Comparison of ENCODE assay signal across 1 fruit fly cellular context in the genomic region with DNA sequence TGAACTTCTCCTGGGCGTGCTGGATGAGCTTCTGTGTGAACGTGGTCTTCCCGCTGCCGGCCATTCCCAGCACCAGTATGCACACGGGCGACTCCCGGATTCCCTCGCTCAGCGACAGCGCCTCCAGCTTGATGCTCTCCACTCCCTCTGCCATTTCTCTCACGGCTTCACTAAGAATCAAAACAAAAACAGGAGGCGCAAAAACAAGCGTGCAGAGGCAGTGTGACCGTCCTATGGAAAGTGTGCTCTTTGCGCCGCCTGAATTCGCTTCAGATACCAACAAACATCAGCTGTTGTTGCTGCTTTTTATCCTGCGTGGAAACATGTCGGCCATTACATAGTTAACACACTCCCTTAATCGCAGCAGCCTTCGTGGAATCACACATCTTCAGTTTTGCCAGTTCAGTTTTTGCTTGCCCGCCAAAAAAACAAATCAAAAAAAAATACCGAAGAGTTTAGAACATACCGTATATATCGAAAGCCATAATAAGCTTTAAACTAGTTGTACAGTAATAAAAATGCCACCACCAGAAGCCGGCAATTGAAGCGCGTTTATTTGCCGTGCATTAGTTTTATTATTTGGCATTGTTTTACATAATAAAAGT.
TF ChIP-seq lines count a peak whose summit lies in the region.

A gene (minus strand): TSS at position 226 of the 605 bp plus-strand sequence.
A gene (plus strand): TSS at position 496 of the 605 bp plus-strand sequence.

TF ChIP-seq in whole organism, embryonic, 481 proteins besides CTCF, POLR2A, EP300 and RAD21 (continued from another document and continues in another):
- TF ChIP-seq Myb (GFP tag; optimal IDR thresholded peaks at IDR 0.05; lab: Kevin White, UChicago) (peak; percentile 47), sens (GFP tag; lab: Kevin White, UChicago) (peak; percentile 36), NK7.1 (GFP tag; optimal IDR thresholded peaks at IDR 0.05; lab: Kevin White, UChicago) (no peak), ems (GFP tag; optimal IDR thresholded peaks at IDR 0.05; lab: Kevin White, UChicago) (no peak), CG33557 (GFP tag; optimal IDR thresholded peaks at IDR 0.05; lab: Kevin White, UChicago) (no peak), CG1792 (GFP tag; optimal IDR thresholded peaks at IDR 0.05; lab: Kevin White, UChicago) (no peak), CG17186 (GFP tag; optimal IDR thresholded peaks at IDR 0.05; lab: Kevin White, UChicago) (peak; percentile 96), CG4854 (GFP tag; optimal IDR thresholded peaks at IDR 0.05; lab: Kevin White, UChicago) (no peak), YL-1 (GFP tag; optimal IDR thresholded peaks at IDR 0.05; lab: Kevin White, UChicago) (peak; percentile 44), Dbx (GFP tag; IDR thresholded peaks at IDR 0.05; lab: Robert Waterston, UW) (no peak), z (GFP tag; IDR thresholded peaks at IDR 0.05; lab: Robert Waterston, UW) (no peak), Bgb (GFP tag; IDR thresholded peaks at IDR 0.05; lab: Robert Waterston, UW; ENCODE audit: partially characterized antibody) (0 out of 2 replicates have a peak, but pooled peaks have one; percentile 18), stwl (tag; optimal IDR thresholded peaks at IDR 0.05; lab: Kevin White, UChicago) (peak; percentile 58), oc (tag; optimal IDR thresholded peaks at IDR 0.05; lab: Kevin White, UChicago) (no peak), cg (GFP tag; optimal IDR thresholded peaks at IDR 0.05; lab: Kevin White, UChicago) (no peak), CG32772 (GFP tag; IDR thresholded peaks at IDR 0.05; lab: Robert Waterston, UW) (no peak), D (optimal IDR thresholded peaks at IDR 0.05; lab: Kevin White, UChicago) (no peak), D (GFP tag; optimal IDR thresholded peaks at IDR 0.05; lab: Kevin White, UChicago) (no peak), CkIIα-i1 (GFP tag; IDR thresholded peaks at IDR 0.05; lab: Robert Waterston, UW) (no peak), CG12391 (tag; optimal IDR thresholded peaks at IDR 0.05; lab: Kevin White, UChicago) (peak; percentile 3), CG14965 (GFP tag; optimal IDR thresholded peaks at IDR 0.05; lab: Kevin White, UChicago; ENCODE audit: borderline replicate concordance) (no peak), ken (GFP tag; IDR thresholded peaks at IDR 0.05; lab: Robert Waterston, UW) (no peak), gsb-n (tag; optimal IDR thresholded peaks at IDR 0.05; lab: Kevin White, UChicago) (peak; percentile 2), sug (tag; optimal IDR thresholded peaks at IDR 0.05; lab: Kevin White, UChicago) (no peak), bsh (GFP tag; optimal IDR thresholded peaks at IDR 0.05; lab: Kevin White, UChicago) (no peak), fu2 (GFP tag; optimal IDR thresholded peaks at IDR 0.05; lab: Kevin White, UChicago) (no peak), H15 (GFP tag; IDR thresholded peaks at IDR 0.05; lab: Robert Waterston, UW) (no peak), CG11398 (GFP tag; optimal IDR thresholded peaks at IDR 0.05; lab: Kevin White, UChicago) (no peak), CG14860 (GFP tag; IDR thresholded peaks at IDR 0.05; lab: Robert Waterston, UW; ENCODE audit: partially characterized antibody) (no peak), Usf (GFP tag; optimal IDR thresholded peaks at IDR 0.05; lab: Kevin White, UChicago) (no peak), gcm (GFP tag; optimal IDR thresholded peaks at IDR 0.05; lab: Kevin White, UChicago) (no peak), zen (tag; optimal IDR thresholded peaks at IDR 0.05; lab: Kevin White, UChicago) (no peak), cad (GFP tag; optimal IDR thresholded peaks at IDR 0.05; lab: Kevin White, UChicago) (no peak), Six4 (GFP tag; optimal IDR thresholded peaks at IDR 0.05; lab: Kevin White, UChicago) (no peak), HmgZ (tag; optimal IDR thresholded peaks at IDR 0.05; lab: Kevin White, UChicago) (peak; percentile 46), CG16813 (GFP tag; IDR thresholded peaks at IDR 0.05; lab: Robert Waterston, UW; ENCODE audit: partially characterized antibody) (peak; percentile 41; the same call in 1 of the 3 replicates), aop (GFP tag; IDR thresholded peaks at IDR 0.05; lab: Robert Waterston, UW) (no peak), ind (GFP tag; optimal IDR thresholded peaks at IDR 0.05; lab: Kevin White, UChicago) (no peak), pita (GFP tag; optimal IDR thresholded peaks at IDR 0.05; lab: Kevin White, UChicago) (no peak), Bdp1 (GFP tag; optimal IDR thresholded peaks at IDR 0.05; lab: Kevin White, UChicago) (no peak), Awh (GFP tag; IDR thresholded peaks at IDR 0.05; lab: Robert Waterston, UW) (no peak), ro (GFP tag; IDR thresholded peaks at IDR 0.05; lab: Robert Waterston, UW) (no peak), emc (GFP tag; optimal IDR thresholded peaks at IDR 0.05; lab: Kevin White, UChicago) (no peak), chn (GFP tag; optimal IDR thresholded peaks at IDR 0.05; lab: Kevin White, UChicago) (no peak), en (GFP tag; optimal IDR thresholded peaks at IDR 0.05; lab: Kevin White, UChicago) (no peak), Oli (tag; optimal IDR thresholded peaks at IDR 0.05; lab: Kevin White, UChicago) (no peak), CG10959 (GFP tag; IDR thresholded peaks at IDR 0.05; lab: Robert Waterston, UW) (no peak), Hmr (GFP tag; optimal IDR thresholded peaks at IDR 0.05; lab: Kevin White, UChicago) (no peak), Sox102F (GFP tag; optimal IDR thresholded peaks at IDR 0.05; lab: Kevin White, UChicago) (no peak), CG7963 (GFP tag; IDR thresholded peaks at IDR 0.05; lab: Robert Waterston, UW; ENCODE audit: partially characterized antibody) (no peak), prd (optimal IDR thresholded peaks at IDR 0.05; lab: Kevin White, UChicago) (no peak), prd (GFP tag; IDR thresholded peaks at IDR 0.05; lab: Robert Waterston, UW) (no peak), CG9797 (GFP tag; optimal IDR thresholded peaks at IDR 0.05; lab: Kevin White, UChicago) (peak; percentile 87), gce (GFP tag; IDR thresholded peaks at IDR 0.05; lab: Robert Waterston, UW) (no peak), CG1603 (tag; optimal IDR thresholded peaks at IDR 0.05; lab: Kevin White, UChicago) (peak; percentile 29), CG11247 (GFP tag; IDR thresholded peaks at IDR 0.05; lab: Robert Waterston, UW) (no peak), ato (GFP tag; IDR thresholded peaks at IDR 0.05; lab: Robert Waterston, UW; ENCODE audit: partially characterized antibody) (no peak), toy (GFP tag; IDR thresholded peaks at IDR 0.05; lab: Robert Waterston, UW) (no peak), CG7556 (GFP tag; optimal IDR thresholded peaks at IDR 0.05; lab: Kevin White, UChicago) (no peak), CG12769 (tag; optimal IDR thresholded peaks at IDR 0.05; lab: Kevin White, UChicago) (no peak), h (optimal IDR thresholded peaks at IDR 0.05; lab: Kevin White, UChicago) (no peak), HHEX (GFP tag; optimal IDR thresholded peaks at IDR 0.05; lab: Kevin White, UChicago) (no peak), CG9876 (GFP tag; optimal IDR thresholded peaks at IDR 0.05; lab: Kevin White, UChicago) (no peak), dmrt99B (tag; optimal IDR thresholded peaks at IDR 0.05; lab: Kevin White, UChicago) (no peak), bab2 (GFP tag; optimal IDR thresholded peaks at IDR 0.05; lab: Kevin White, UChicago) (no peak), repo (GFP tag; optimal IDR thresholded peaks at IDR 0.05; lab: Kevin White, UChicago) (no peak), Lim3 (GFP tag; IDR thresholded peaks at IDR 0.05; lab: Robert Waterston, UW) (no peak), stc (GFP tag; IDR thresholded peaks at IDR 0.05; lab: Robert Waterston, UW) (no peak), CG2129 (GFP tag; IDR thresholded peaks at IDR 0.05; lab: Robert Waterston, UW; ENCODE audit: partially characterized antibody) (0 out of 2 replicates have a peak, but pooled peaks have one; percentile 12), psq (GFP tag; optimal IDR thresholded peaks at IDR 0.05; lab: Kevin White, UChicago) (no peak), Doc3 (GFP tag; IDR thresholded peaks at IDR 0.05; lab: Robert Waterston, UW; ENCODE audit: partially characterized antibody) (peak; percentile 52; the same call in 2 of the 3 replicates), CG4730 (GFP tag; IDR thresholded peaks at IDR 0.05; lab: Robert Waterston, UW) (no peak), sens-2 (GFP tag; IDR thresholded peaks at IDR 0.05; lab: Robert Waterston, UW) (no peak), gem (tag; optimal IDR thresholded peaks at IDR 0.05; lab: Kevin White, UChicago) (no peak), CG32767 (GFP tag; IDR thresholded peaks at IDR 0.05; lab: Robert Waterston, UW) (no peak), zf30C (GFP tag; optimal IDR thresholded peaks at IDR 0.05; lab: Kevin White, UChicago) (no peak), chm (GFP tag; IDR thresholded peaks at IDR 0.05; lab: Robert Waterston, UW) (no peak), pnt (GFP tag; optimal IDR thresholded peaks at IDR 0.05; lab: Kevin White, UChicago) (no peak), jigr1 (GFP tag; IDR thresholded peaks at IDR 0.05; lab: Robert Waterston, UW) (no peak), Atf3 (GFP tag; optimal IDR thresholded peaks at IDR 0.05; lab: Kevin White, UChicago) (no peak), CG10209 (GFP tag; optimal IDR thresholded peaks at IDR 0.05; lab: Kevin White, UChicago) (no peak), Aef1 (GFP tag; IDR thresholded peaks at IDR 0.05; lab: Robert Waterston, UW) (no peak), row (GFP tag; IDR thresholded peaks at IDR 0.05; lab: Robert Waterston, UW) (peak; percentile 10; the same call in 1 of the 3 replicates), gfzf (GFP tag; optimal IDR thresholded peaks at IDR 0.05; lab: Kevin White, UChicago) (peak; percentile 79), phol (tag; optimal IDR thresholded peaks at IDR 0.05; lab: Kevin White, UChicago) (peak; percentile 70), CG11504 (tag; optimal IDR thresholded peaks at IDR 0.05; lab: Kevin White, UChicago) (no peak), knrl (GFP tag; IDR thresholded peaks at IDR 0.05; lab: Robert Waterston, UW; ENCODE audit: partially characterized antibody) (peak; percentile 56), CG14050 (GFP tag; IDR thresholded peaks at IDR 0.05; lab: Robert Waterston, UW) (no peak), CG12744 (GFP tag; optimal IDR thresholded peaks at IDR 0.05; lab: Kevin White, UChicago) (no peak), Dip3 (GFP tag; optimal IDR thresholded peaks at IDR 0.05; lab: Kevin White, UChicago) (no peak), caup (GFP tag; optimal IDR thresholded peaks at IDR 0.05; lab: Kevin White, UChicago; ENCODE audit: severe bottlenecking) (no peak), CHES-1-like (GFP tag; optimal IDR thresholded peaks at IDR 0.05; lab: Kevin White, UChicago) (no peak), CG31388 (GFP tag; optimal IDR thresholded peaks at IDR 0.05; lab: Kevin White, UChicago) (no peak), CG4282 (GFP tag; optimal IDR thresholded peaks at IDR 0.05; lab: Kevin White, UChicago) (no peak), CG11085 (GFP tag; IDR thresholded peaks at IDR 0.05; lab: Robert Waterston, UW) (no peak), Hr51 (GFP tag; optimal IDR thresholded peaks at IDR 0.05; lab: Kevin White, UChicago) (no peak), CG17568 (GFP tag; optimal IDR thresholded peaks at IDR 0.05; lab: Kevin White, UChicago) (no peak), Asciz (GFP tag; optimal IDR thresholded peaks at IDR 0.05; lab: Kevin White, UChicago) (no peak), CG6683 (GFP tag; optimal IDR thresholded peaks at IDR 0.05; lab: Kevin White, UChicago) (no peak), Sox100B (GFP tag; optimal IDR thresholded peaks at IDR 0.05; lab: Kevin White, UChicago) (no peak), Hey (tag; optimal IDR thresholded peaks at IDR 0.05; lab: Kevin White, UChicago) (no peak), wdn (GFP tag; IDR thresholded peaks at IDR 0.05; lab: Robert Waterston, UW) (no peak), schlank (tag; optimal IDR thresholded peaks at IDR 0.05; lab: Kevin White, UChicago) (no peak), PHDP (tag; optimal IDR thresholded peaks at IDR 0.05; lab: Kevin White, UChicago) (no peak), CG4820 (GFP tag; optimal IDR thresholded peaks at IDR 0.05; lab: Kevin White, UChicago) (no peak), CG6175 (GFP tag; IDR thresholded peaks at IDR 0.05; lab: Robert Waterston, UW) (no peak), vvl (GFP tag; IDR thresholded peaks at IDR 0.05; lab: Robert Waterston, UW) (no peak), insv (GFP tag; optimal IDR thresholded peaks at IDR 0.05; lab: Kevin White, UChicago) (no peak), Mrtf (GFP tag; IDR thresholded peaks at IDR 0.05; lab: Robert Waterston, UW) (no peak), Blimp-1 (GFP tag; optimal IDR thresholded peaks at IDR 0.05; lab: Kevin White, UChicago) (no peak), slbo (GFP tag; IDR thresholded peaks at IDR 0.05; lab: Robert Waterston, UW) (peak; percentile 16; the same call in 1 of the 2 replicates), Poxn (GFP tag; IDR thresholded peaks at IDR 0.05; lab: Robert Waterston, UW) (no peak), Dref (GFP tag; IDR thresholded peaks at IDR 0.05; lab: Robert Waterston, UW) (no peak), az2 (GFP tag; optimal IDR thresholded peaks at IDR 0.05; lab: Kevin White, UChicago) (no peak), nerfin-1 (tag; optimal IDR thresholded peaks at IDR 0.05; lab: Kevin White, UChicago) (no peak), BtbVII (GFP tag; optimal IDR thresholded peaks at IDR 0.05; lab: Kevin White, UChicago) (no peak), gcm2 (GFP tag; optimal IDR thresholded peaks at IDR 0.05; lab: Kevin White, UChicago) (no peak), sna (GFP tag; IDR thresholded peaks at IDR 0.05; lab: Robert Waterston, UW; ENCODE audit: partially characterized antibody) (peak; percentile 58; the same call in 1 of the 2 replicates), org-1 (GFP tag; optimal IDR thresholded peaks at IDR 0.05; lab: Kevin White, UChicago) (no peak), pan (optimal IDR thresholded peaks at IDR 0.05; lab: Kevin White, UChicago) (no peak), pan (GFP tag; optimal IDR thresholded peaks at IDR 0.05 in 1 of 2, IDR thresholded peaks at IDR 0.05 in 1 of 2) (no peak), CG15514 (GFP tag; optimal IDR thresholded peaks at IDR 0.05; lab: Kevin White, UChicago) (peak; percentile 72), CG12659 (GFP tag; optimal IDR thresholded peaks at IDR 0.05; lab: Kevin White, UChicago) (peak; percentile 37), bbx (GFP tag; IDR thresholded peaks at IDR 0.05; lab: Robert Waterston, UW; ENCODE audit: partially characterized antibody) (no peak), CG10565 (GFP tag; optimal IDR thresholded peaks at IDR 0.05; lab: Kevin White, UChicago) (no peak), CG3163 (GFP tag; optimal IDR thresholded peaks at IDR 0.05; lab: Kevin White, UChicago) (no peak), MBD-R2 (GFP tag; IDR thresholded peaks at IDR 0.05; lab: Robert Waterston, UW) (peak; percentile 57), slou (GFP tag; optimal IDR thresholded peaks at IDR 0.05; lab: Kevin White, UChicago) (no peak), so (GFP tag; IDR thresholded peaks at IDR 0.05; lab: Robert Waterston, UW) (no peak)
